Worm (Caenorhabditis elegans): ENCODE results near the gene T07C4.12.

DNA sequence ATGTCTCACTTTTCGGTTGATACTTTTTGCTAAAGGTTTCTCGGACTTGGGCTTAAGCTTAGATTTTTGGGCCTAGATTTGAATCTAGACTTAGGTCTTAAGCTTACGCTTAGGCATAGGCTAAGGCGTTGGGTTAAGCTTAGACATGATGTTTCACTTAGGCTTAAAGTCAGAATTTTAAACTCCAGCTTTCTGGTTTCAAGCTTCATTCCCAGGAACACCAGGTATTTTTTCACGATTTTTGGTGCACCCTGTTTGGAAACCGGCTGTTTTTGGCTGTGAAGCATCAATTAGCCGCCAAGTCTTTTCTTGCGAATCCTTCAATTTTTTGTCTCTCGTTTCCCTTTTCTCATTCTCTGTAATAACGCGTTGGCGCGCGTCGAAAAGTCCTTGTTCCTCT lies 41.4 kb upstream of the T07C4.12 start:
- TF ChIP-seq dpl-1 (GFP tag; optimal IDR thresholded peaks at IDR 0.05): no peak
- no peak for TF ChIP-seq ama-1 (optimal IDR thresholded peaks at IDR 0.05)
